Worm (Caenorhabditis elegans) whole organism, midembryonic: ENCODE measurements around the gene R02C2.1.

ENCODE experiments used
- T22C8.4 ChIP-seq: fragments of 200-800 bp; sonication (Bioruptor generic); IDR thresholded peaks from 2 replicates; pipeline ENCODE4 v1.3.6; 2022; ENCODE audit warnings: missing genetic modification characterization, missing compliant biosample characterization
- cog-1 ChIP-seq: sonication (generic microtip); optimal IDR thresholded peaks from 2 replicates; lab custom pipeline; 2016; ENCODE audit warnings: missing genetic modification characterization, missing compliant biosample characterization
- klf-2 ChIP-seq: fragments of 200-800 bp; sonication (Bioruptor generic); conservative IDR thresholded peaks from 2 replicates; pipeline ENCODE4 v1.3.6; 2022; ENCODE audit warnings: missing genetic modification reagents, missing genetic modification characterization, missing compliant biosample characterization
- med-1 ChIP-seq: sonication (generic microtip); optimal IDR thresholded peaks from 2 replicates; lab custom pipeline; 2017; ENCODE audit warnings: missing genetic modification characterization, mild to moderate bottlenecking, missing compliant biosample characterization, antibody characterized with exemption, missing genetic modification reagents; ENCODE audit not compliant: insufficient read depth
- ref-1 ChIP-seq: fragments of 200-800 bp; sonication (Bioruptor generic); conservative IDR thresholded peaks from 2 replicates; pipeline ENCODE4 v1.3.6; 2022; ENCODE audit warnings: missing genetic modification reagents, missing genetic modification characterization, missing compliant biosample characterization
- tab-1 ChIP-seq: fragments of 200-800 bp; sonication (Bioruptor generic); IDR thresholded peaks from 2 replicates; pipeline ENCODE4 v1.3.6; 2022; ENCODE audit warnings: missing genetic modification characterization, missing compliant biosample characterization
- ztf-23 ChIP-seq: fragments of 200-800 bp; sonication (Bioruptor generic); IDR thresholded peaks from 2 replicates; pipeline ENCODE4 v1.3.6; 2022; ENCODE audit warnings: missing genetic modification reagents, missing genetic modification characterization, missing compliant biosample characterization
- ztf-29 ChIP-seq: fragments of 200-800 bp; sonication (Bioruptor generic); IDR thresholded peaks from 2 replicates; pipeline ENCODE4 v1.3.6; 2022; ENCODE audit warnings: missing genetic modification reagents, missing genetic modification characterization, missing compliant biosample characterization

ce11 chrV:248636-249035 is 10.6 kb upstream of the R02C2.1 start:
- no peak for TF ChIP-seq ztf-29 (GFP tag; lab: Robert Waterston, UW)
- TF ChIP-seq med-1 (GFP tag; lab: Kevin White, UChicago), result no peak
- no peak for TF ChIP-seq ref-1 (GFP tag; lab: Robert Waterston, UW)
- TF ChIP-seq ztf-23 (GFP tag; lab: Robert Waterston, UW), result no peak
- no peak for TF ChIP-seq T22C8.4
- TF ChIP-seq cog-1 (tag; lab: Kevin White, UChicago), result no peak
- no peak for TF ChIP-seq tab-1 (GFP tag; lab: Robert Waterston, UW)
- TF ChIP-seq klf-2 (GFP tag; lab: Robert Waterston, UW), result no peak
